Fruit fly (Drosophila melanogaster): ENCODE data around the gene Lam.

DNA sequence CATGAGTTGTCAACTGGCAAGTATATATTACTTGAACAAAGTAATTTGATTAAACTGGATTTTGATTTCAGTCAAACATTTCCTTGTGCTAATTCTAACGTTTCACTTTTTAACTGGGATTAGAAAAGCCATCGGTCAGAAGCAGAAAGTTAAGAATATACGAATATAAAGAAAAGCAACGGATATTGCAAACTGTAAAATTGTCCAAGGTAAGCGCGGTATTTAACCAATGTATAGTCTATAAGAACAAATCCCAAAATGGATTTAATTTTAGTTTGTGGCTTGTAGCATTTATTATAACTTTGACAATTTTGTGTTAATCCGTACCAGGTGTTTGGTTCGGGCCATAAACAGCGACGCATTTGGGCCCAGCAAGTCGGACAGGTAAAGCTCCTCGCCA lies 9.3 kb downstream of the Lam start, which contains the start of gene CG18269:
- no peak for TF ChIP-seq CG13204 (GFP tag; optimal IDR thresholded peaks at IDR 0.05)
- no peak for TF ChIP-seq CG17806 (tag; optimal IDR thresholded peaks at IDR 0.05)
- no peak for TF ChIP-seq CG12605 (GFP tag; IDR thresholded peaks at IDR 0.05)
- no peak for TF ChIP-seq Snoo (tag; optimal IDR thresholded peaks at IDR 0.05)
- no peak for TF ChIP-seq CG9948 (tag; optimal IDR thresholded peaks at IDR 0.05)
- TF ChIP-seq rn (GFP tag; IDR thresholded peaks at IDR 0.05): no peak

Data from whole organism, pupa.